Fruit fly (Drosophila melanogaster): ENCODE results near the gene CG6696.
A peak's percentile ranks its signal among the peaks of the same experiment; 100 is the strongest.

CG6696 gene

dm6 chrX:18668293-18668692 lies 6.3 kb upstream of the CG6696 start (continued):
- TF ChIP-seq HmgZ (tag; optimal IDR thresholded peaks at IDR 0.05): no peak
- no peak for TF ChIP-seq CG8089 (GFP tag; optimal IDR thresholded peaks at IDR 0.05)
- TF ChIP-seq Eip74EF (GFP tag; optimal IDR thresholded peaks at IDR 0.05): no peak
- TF ChIP-seq CG7556 (GFP tag; optimal IDR thresholded peaks at IDR 0.05): no peak
- no peak for TF ChIP-seq her (GFP tag; optimal IDR thresholded peaks at IDR 0.05)
- no peak for TF ChIP-seq CG17912 (GFP tag; optimal IDR thresholded peaks at IDR 0.05)
- TF ChIP-seq CG32767 (GFP tag; IDR thresholded peaks at IDR 0.05): no peak
- TF ChIP-seq fd102C (GFP tag; optimal IDR thresholded peaks at IDR 0.05): no peak
- no peak for TF ChIP-seq pfk (GFP tag; optimal IDR thresholded peaks at IDR 0.05)
- TF ChIP-seq ATbp (GFP tag; optimal IDR thresholded peaks at IDR 0.05): no peak
- no peak for TF ChIP-seq ara (GFP tag; IDR thresholded peaks at IDR 0.05)
- TF ChIP-seq CG14441 (GFP tag; IDR thresholded peaks at IDR 0.05): no peak
- TF ChIP-seq D19A (tag; optimal IDR thresholded peaks at IDR 0.05): no peak
- no peak for TF ChIP-seq CG13624 (GFP tag; optimal IDR thresholded peaks at IDR 0.05)
- TF ChIP-seq CG1529 (GFP tag; optimal IDR thresholded peaks at IDR 0.05): no peak
- TF ChIP-seq Gsc (GFP tag; IDR thresholded peaks at IDR 0.05): no peak
- TF ChIP-seq CG18476 (GFP tag; optimal IDR thresholded peaks at IDR 0.05): no peak

DNA sequence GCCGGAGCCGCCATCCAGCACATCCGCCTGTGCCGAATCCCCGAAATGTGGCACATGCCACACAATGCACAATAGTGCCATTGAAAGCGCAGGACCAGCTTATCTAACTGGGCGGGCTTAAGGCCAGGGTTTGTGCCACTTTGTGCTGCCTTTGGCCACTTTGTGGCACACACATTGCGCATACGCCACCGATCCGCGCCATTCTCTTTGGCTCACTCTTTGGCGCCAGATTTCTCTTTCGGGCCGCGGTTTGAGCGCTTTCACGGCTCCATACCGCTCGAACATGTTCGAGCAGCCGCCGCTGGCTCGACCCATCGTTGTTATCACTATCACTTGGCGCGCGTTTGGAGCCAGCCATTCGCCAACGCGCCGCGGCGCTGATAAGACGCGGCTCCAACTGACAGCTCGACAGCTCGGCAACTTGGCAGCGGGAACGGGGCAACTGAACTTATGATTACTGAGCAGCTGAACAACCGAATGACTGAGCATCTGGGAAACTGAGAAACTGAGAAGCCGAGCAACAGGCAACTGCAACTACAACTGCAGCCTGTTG lies 3.8 kb upstream of the CG6696 start:
- TF ChIP-seq z (GFP tag; IDR thresholded peaks at IDR 0.05): peak; percentile 92
- TF ChIP-seq Ravus (GFP tag; IDR thresholded peaks at IDR 0.05): no peak
- TF ChIP-seq Atf3 (GFP tag; optimal IDR thresholded peaks at IDR 0.05): no peak
- peak; percentile 16; the same call in 1 of the 2 replicates for TF ChIP-seq crol (GFP tag; IDR thresholded peaks at IDR 0.05)
- TF ChIP-seq unpg (GFP tag; optimal IDR thresholded peaks at IDR 0.05): no peak
- TF ChIP-seq Blimp-1 (GFP tag; optimal IDR thresholded peaks at IDR 0.05): peak; percentile 7
- peak; percentile 30; the same call in 1 of the 2 replicates for TF ChIP-seq Adf1 (GFP tag; IDR thresholded peaks at IDR 0.05)
- TF ChIP-seq Med (GFP tag): peak; percentile 13
- 0 out of 2 replicates have a peak, but pooled peaks have one; percentile 13 for TF ChIP-seq vvl (GFP tag; IDR thresholded peaks at IDR 0.05)
- peak in 1 of 2 experiments; percentile 13 for TF ChIP-seq Trl (optimal IDR thresholded peaks at IDR 0.05)
- no peak for TF ChIP-seq Trl (GFP tag; optimal IDR thresholded peaks at IDR 0.05)
- TF ChIP-seq CG5180 (GFP tag; optimal IDR thresholded peaks at IDR 0.05): peak; percentile 98
- peak; percentile 81 for TF ChIP-seq CG3163 (GFP tag; optimal IDR thresholded peaks at IDR 0.05)
- peak; percentile 33 for TF ChIP-seq Deaf1 (tag; optimal IDR thresholded peaks at IDR 0.05)
- TF ChIP-seq knrl (GFP tag; IDR thresholded peaks at IDR 0.05; ENCODE audit: partially characterized antibody): 0 out of 3 replicates have a peak, but pooled peaks have one; percentile 9
- TF ChIP-seq CG7372 (GFP tag; IDR thresholded peaks at IDR 0.05): peak; percentile 56
- TF ChIP-seq CG16815 (GFP tag; optimal IDR thresholded peaks at IDR 0.05): no peak
- peak; percentile 36 for TF ChIP-seq Jarid2 (GFP tag; optimal IDR thresholded peaks at IDR 0.05)
- no peak for TF ChIP-seq corto (GFP tag; optimal IDR thresholded peaks at IDR 0.05)

dm6 chrX:18663362-18663761 lies 1.4 kb upstream of the CG6696 start:
- no peak for TF ChIP-seq sima (GFP tag; optimal IDR thresholded peaks at IDR 0.05)
- no peak for TF ChIP-seq bowl (GFP tag; IDR thresholded peaks at IDR 0.05)
- no peak for TF ChIP-seq CG3407 (GFP tag; optimal IDR thresholded peaks at IDR 0.05)
- no peak for TF ChIP-seq Nf-YB (GFP tag; optimal IDR thresholded peaks at IDR 0.05)
- no peak for TF ChIP-seq CG6813 (GFP tag; optimal IDR thresholded peaks at IDR 0.05)
- no peak for TF ChIP-seq CG12942 (GFP tag; optimal IDR thresholded peaks at IDR 0.05)
- TF ChIP-seq vnd (GFP tag; IDR thresholded peaks at IDR 0.05; ENCODE audit: partially characterized antibody): no peak
- TF ChIP-seq cg (GFP tag; optimal IDR thresholded peaks at IDR 0.05): no peak
- no peak for TF ChIP-seq CG3065 (GFP tag; optimal IDR thresholded peaks at IDR 0.05)
- TF ChIP-seq crp (GFP tag; optimal IDR thresholded peaks at IDR 0.05): no peak
- no peak for TF ChIP-seq CG10321 (GFP tag; IDR thresholded peaks at IDR 0.05)
- TF ChIP-seq wor (GFP tag; IDR thresholded peaks at IDR 0.05): no peak
- no peak for TF ChIP-seq sqz (GFP tag; optimal IDR thresholded peaks at IDR 0.05)
- TF ChIP-seq CG15696 (tag; optimal IDR thresholded peaks at IDR 0.05): no peak
- no peak for TF ChIP-seq NK7.1 (GFP tag; optimal IDR thresholded peaks at IDR 0.05)

All from whole organism, embryonic.